Worm (Caenorhabditis elegans) whole organism, L2 larva: ENCODE results near the gene F26G1.10.

ENCODE experiments used
- blmp-1 ChIP-seq: sonication (generic microtip); optimal IDR thresholded peaks from 2 replicates; lab custom pipeline; 2017; ENCODE audit warnings: missing genetic modification characterization, mild to moderate bottlenecking, missing compliant biosample characterization, antibody characterized with exemption, moderate library complexity; ENCODE audit not compliant: insufficient read depth
- ceh-82 ChIP-seq: fragments of 150-350 bp; optimal IDR thresholded peaks from 2 replicates; lab custom pipeline; 2014; ENCODE audit warnings: missing biosample characterization, missing genetic modification characterization
- egl-27 ChIP-seq: sonication (generic microtip); optimal IDR thresholded peaks from 3 replicates; lab custom pipeline; 2017; ENCODE audit warnings: missing biosample characterization, missing genetic modification reagents, missing genetic modification characterization
- nhr-77 ChIP-seq: fragments of 150-350 bp; optimal IDR thresholded peaks from 2 replicates; lab custom pipeline; 2014; ENCODE audit warnings: missing biosample characterization, missing genetic modification characterization
- snpc-4 ChIP-seq: fragments of 150-350 bp; optimal IDR thresholded peaks from 2 replicates; lab custom pipeline; 2014; ENCODE audit warnings: missing biosample characterization, missing genetic modification characterization

- peak; percentile 18 for TF ChIP-seq blmp-1 (tag; lab: Kevin White, UChicago)
- TF ChIP-seq snpc-4 (tag; lab: Kevin White, UChicago): no peak
- no peak for TF ChIP-seq nhr-77
- TF ChIP-seq egl-27: no peak
- TF ChIP-seq ceh-82: no peak
These were observed 1.7 kb upstream of the F26G1.10 start for ce11 chrII:4772441-4772840.
